Worm (Caenorhabditis elegans): ENCODE measurements around the gene C37C3.10.

DNA sequence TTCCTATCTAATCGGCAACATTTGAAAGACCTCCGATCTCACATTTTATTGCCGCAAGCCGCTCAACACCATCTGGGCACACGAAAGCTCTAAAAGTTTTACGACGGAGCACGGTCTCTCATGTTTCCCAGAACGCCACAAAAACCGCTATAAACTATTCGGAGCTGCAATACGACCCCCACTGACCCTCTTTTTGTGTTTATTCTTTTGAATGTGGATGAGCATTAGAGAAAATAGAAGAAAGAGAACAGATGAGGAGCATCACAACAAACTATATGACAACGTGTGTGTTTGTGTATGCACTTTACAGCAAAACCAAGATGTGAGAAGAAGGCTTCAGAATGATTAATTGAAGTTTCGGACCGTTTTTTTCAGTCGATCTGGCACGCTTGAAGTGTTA lies 38.7 kb downstream of the C37C3.10 start:
- TF ChIP-seq pes-1 (GFP tag; IDR thresholded peaks at IDR 0.05) (no peak), ama-1 (optimal IDR thresholded peaks at IDR 0.05) (no peak)
